Worm (Caenorhabditis elegans): ENCODE results near the gene rsp-2.

- no peak for TF ChIP-seq egl-44 (GFP tag; IDR thresholded peaks at IDR 0.05)
- no peak for TF ChIP-seq zim-3 (tag; optimal IDR thresholded peaks at IDR 0.05)
- TF ChIP-seq nhr-120 (GFP tag; IDR thresholded peaks at IDR 0.05) = no peak
- no peak for TF ChIP-seq snpc-4 (GFP tag; optimal IDR thresholded peaks at IDR 0.05)
- TF ChIP-seq snpc-4 (tag; optimal IDR thresholded peaks at IDR 0.05) = no peak
- no peak for TF ChIP-seq snpc-1.3 (tag; optimal IDR thresholded peaks at IDR 0.05; ENCODE audit: insufficient read depth)
- no peak for TF ChIP-seq F22D6.2 (tag; optimal IDR thresholded peaks at IDR 0.05)
- TF ChIP-seq ets-4 (GFP tag; optimal IDR thresholded peaks at IDR 0.05) = no peak
- no peak for TF ChIP-seq sea-2 (GFP tag; IDR thresholded peaks at IDR 0.05)
- TF ChIP-seq xnd-1 (tag; optimal IDR thresholded peaks at IDR 0.05) = no peak
- TF ChIP-seq unc-130 (GFP tag; optimal IDR thresholded peaks at IDR 0.05) = no peak
- no peak for TF ChIP-seq ama-1 (optimal IDR thresholded peaks at IDR 0.05)
- TF ChIP-seq ama-1 (GFP tag; optimal IDR thresholded peaks at IDR 0.05) = no peak
- no peak for TF ChIP-seq F57A8.1 (GFP tag; optimal IDR thresholded peaks at IDR 0.05)
- no peak for TF ChIP-seq T26A5.8 (tag; optimal IDR thresholded peaks at IDR 0.05)
These were observed 4.0 kb downstream of the rsp-2 start, which contains the start of gene W02B12.1 for ce11 chrII:11448753-11449152.
